Worm (Caenorhabditis elegans) whole organism, late embryonic: ENCODE data around the gene srlf-36.

Experiments used
- C38D4.7 ChIP-seq: fragments of 200-800 bp; sonication (Bioruptor generic); optimal IDR thresholded peaks from 2 replicates; lab custom pipeline; 2018; ENCODE audit warnings: mild to moderate bottlenecking, missing genetic modification characterization, moderate library complexity, missing compliant biosample characterization
- ama-1 ChIP-seq: fragments of 150-350 bp; optimal IDR thresholded peaks from 2 replicates; lab custom pipeline; 2014
- che-1 ChIP-seq: sonication (generic microtip); optimal IDR thresholded peaks from 2 replicates; lab custom pipeline; 2016; ENCODE audit warnings: mild to moderate bottlenecking, missing genetic modification characterization, missing compliant biosample characterization
- fkh-10 ChIP-seq: fragments of 150-350 bp; optimal IDR thresholded peaks from 2 replicates; lab custom pipeline; 2014; ENCODE audit warnings: missing biosample characterization, missing genetic modification reagents, missing genetic modification characterization
- odd-2 ChIP-seq: sonication (generic microtip); optimal IDR thresholded peaks from 2 replicates; lab custom pipeline; 2017; ENCODE audit warnings: antibody characterized with exemption, mild to moderate bottlenecking, missing genetic modification characterization, missing compliant biosample characterization
- pha-4 ChIP-seq: fragments of 150-350 bp; optimal IDR thresholded peaks from 2 replicates; lab custom pipeline; 2018; ENCODE audit warnings: missing biosample characterization, missing genetic modification reagents, missing genetic modification characterization
- pros-1 ChIP-seq: fragments of 150-350 bp; optimal IDR thresholded peaks from 2 replicates; lab custom pipeline; 2014; ENCODE audit warnings: missing biosample characterization, missing genetic modification reagents, missing genetic modification characterization
- sdc-2 ChIP-seq: sonication (generic microtip); optimal IDR thresholded peaks from 2 replicates; lab custom pipeline; 2016; ENCODE audit warnings: missing genotype, missing genetic modification characterization, missing compliant biosample characterization
- tbx-2 ChIP-seq: sonication (generic microtip); optimal IDR thresholded peaks from 2 replicates; lab custom pipeline; 2016; ENCODE audit warnings: missing genetic modification characterization, missing compliant biosample characterization
- unc-55 ChIP-seq: sonication (generic microtip); optimal IDR thresholded peaks from 2 replicates; lab custom pipeline; 2017; ENCODE audit warnings: missing biosample characterization, missing genetic modification reagents, missing genetic modification characterization

ce11 chrV:642750-643149 lies 33.2 kb upstream of the srlf-36 start, which contains the start of gene nhr-190:
- TF ChIP-seq fkh-10 (GFP tag; lab: Kevin White, UChicago) = no peak
- TF ChIP-seq pha-4 (tag; lab: Kevin White, UChicago) = no peak
- no peak for TF ChIP-seq ama-1 (lab: Kevin White, UChicago)
- TF ChIP-seq odd-2 (tag; lab: Kevin White, UChicago) = no peak
- no peak for TF ChIP-seq che-1
- TF ChIP-seq pros-1 = no peak
- TF ChIP-seq C38D4.7 = no peak
- no peak for TF ChIP-seq tbx-2
- no peak for TF ChIP-seq sdc-2 (tag; lab: Kevin White, UChicago)
- TF ChIP-seq unc-55 (GFP tag; lab: Kevin White, UChicago) = no peak
